Worm (Caenorhabditis elegans) whole organism, early embryonic: ENCODE results near the gene znf-207.

ENCODE experiments used
- B0310.2 ChIP-seq: sonication (generic microtip); optimal IDR thresholded peaks from 2 replicates; lab custom pipeline; 2016; ENCODE audit warnings: mild to moderate bottlenecking, missing genetic modification characterization, missing compliant biosample characterization
- F13C5.2 ChIP-seq: sonication (generic microtip); optimal IDR thresholded peaks from 2 replicates; lab custom pipeline; 2017; ENCODE audit warnings: mild to moderate bottlenecking, missing genetic modification characterization, inconsistent platforms, missing compliant biosample characterization
- aly-1 ChIP-seq: sonication (generic microtip); optimal IDR thresholded peaks from 2 replicates; lab custom pipeline; 2016; ENCODE audit warnings: missing genetic modification characterization, missing compliant biosample characterization
- ama-1 ChIP-seq: fragments of 150-350 bp; optimal IDR thresholded peaks from 2 replicates; lab custom pipeline; 2014
- ceh-13 ChIP-seq: fragments of 200-800 bp; sonication (Bioruptor generic); optimal IDR thresholded peaks from 2 replicates; lab custom pipeline; 2018; ENCODE audit warnings: mild to moderate bottlenecking, missing genetic modification characterization, missing compliant biosample characterization
- ceh-36 ChIP-seq: sonication (generic microtip); optimal IDR thresholded peaks from 2 replicates; lab custom pipeline; 2016; ENCODE audit warnings: missing genetic modification characterization, inconsistent platforms, missing compliant biosample characterization
- ets-7 ChIP-seq: sonication (generic microtip); optimal IDR thresholded peaks from 2 replicates; lab custom pipeline; 2016; ENCODE audit warnings: missing genotype, missing genetic modification characterization, missing compliant biosample characterization
- flt-1 ChIP-seq: fragments of 200-800 bp; sonication (Bioruptor generic); IDR thresholded peaks from 2 replicates; pipeline ENCODE4 v1.3.6; 2022; ENCODE audit warnings: missing genetic modification characterization, missing compliant biosample characterization
- hmbx-1 ChIP-seq: sonication (generic microtip); optimal IDR thresholded peaks from 2 replicates; lab custom pipeline; 2016; ENCODE audit warnings: mild to moderate bottlenecking, missing genetic modification characterization, missing compliant biosample characterization
- hmg-4 ChIP-seq: fragments of 200-800 bp; sonication (Bioruptor generic); optimal IDR thresholded peaks from 2 replicates; lab custom pipeline; 2018; ENCODE audit warnings: mild to moderate bottlenecking, missing genetic modification characterization, missing compliant biosample characterization
- hnd-1 ChIP-seq: sonication (generic microtip); optimal IDR thresholded peaks from 2 replicates; lab custom pipeline; 2016; ENCODE audit warnings: missing genetic modification characterization, missing compliant biosample characterization
- pes-1 ChIP-seq: fragments of 200-800 bp; sonication (Bioruptor generic); IDR thresholded peaks from 2 replicates; pipeline ENCODE4 v1.3.6; 2022; ENCODE audit warnings: missing genetic modification reagents, missing genetic modification characterization, missing compliant biosample characterization
- scrt-1 ChIP-seq: fragments of 200-800 bp; sonication (Bioruptor generic); IDR thresholded peaks from 2 replicates; pipeline ENCODE4 v1.3.6; 2022; ENCODE audit warnings: missing genetic modification characterization, missing compliant biosample characterization
- sea-1 ChIP-seq: fragments of 200-800 bp; sonication (Bioruptor generic); conservative IDR thresholded peaks from 2 replicates; pipeline ENCODE4 v1.3.6; 2022; ENCODE audit warnings: missing genetic modification characterization, missing compliant biosample characterization
- tbx-11 ChIP-seq: fragments of 200-800 bp; sonication (Bioruptor generic); IDR thresholded peaks from 2 replicates; pipeline ENCODE4 v1.3.6; 2022; ENCODE audit warnings: missing genetic modification characterization, missing compliant biosample characterization
- tbx-37 ChIP-seq: fragments of 200-800 bp; sonication (Bioruptor generic); conservative IDR thresholded peaks from 2 replicates; pipeline ENCODE4 v1.3.6; 2022; ENCODE audit warnings: missing genetic modification reagents, missing genetic modification characterization, missing compliant biosample characterization
- tra-4 ChIP-seq: sonication (generic microtip); optimal IDR thresholded peaks from 2 replicates; lab custom pipeline; 2017; ENCODE audit warnings: missing genetic modification characterization, missing compliant biosample characterization

znf-207 gene

ce11 chrIV:11316640-11317039 is 5.9 kb downstream of the znf-207 start:
- no peak for TF ChIP-seq ceh-13 (GFP tag; lab: Kevin White, UChicago)
- TF ChIP-seq B0310.2 (tag; lab: Kevin White, UChicago) = no peak
- no peak for TF ChIP-seq aly-1 (tag; lab: Kevin White, UChicago)
- no peak for TF ChIP-seq pes-1 (GFP tag; lab: Robert Waterston, UW)
- TF ChIP-seq hmg-4 (GFP tag; lab: Kevin White, UChicago) = no peak
- TF ChIP-seq sea-1 (GFP tag; lab: Robert Waterston, UW) = no peak
- no peak for TF ChIP-seq tra-4 (tag; lab: Kevin White, UChicago)
- TF ChIP-seq flt-1 (GFP tag; lab: Robert Waterston, UW) = no peak
- TF ChIP-seq ceh-36 (tag; lab: Kevin White, UChicago) = no peak
- TF ChIP-seq ama-1 = no peak

ce11 chrIV:11317119-11317518 is 6.3 kb downstream of the znf-207 start, which contains the start of gene gspd-1:
Gene gspd-1 (plus strand): TSS chrIV:11317419.
- no peak for TF ChIP-seq F13C5.2 (tag; lab: Kevin White, UChicago)
- no peak for TF ChIP-seq flt-1 (GFP tag; lab: Robert Waterston, UW)
- TF ChIP-seq tbx-37 (GFP tag; lab: Robert Waterston, UW) = no peak
- TF ChIP-seq hnd-1 = no peak
- no peak for TF ChIP-seq aly-1 (tag; lab: Kevin White, UChicago)
- TF ChIP-seq hmbx-1 (tag; lab: Kevin White, UChicago) = no peak
- TF ChIP-seq B0310.2 (tag; lab: Kevin White, UChicago) = no peak
- TF ChIP-seq tra-4 (tag; lab: Kevin White, UChicago) = no peak
- no peak for TF ChIP-seq ceh-13 (GFP tag; lab: Kevin White, UChicago)
- TF ChIP-seq ets-7 = no peak
- TF ChIP-seq ceh-36 (tag; lab: Kevin White, UChicago) = no peak

ce11 chrIV:11319884-11320362 is 9.2 kb downstream of the znf-207 start, which contains the start of gene B0035.18:
Gene B0035.18 (plus strand): TSS chrIV:11320312.
- TF ChIP-seq tbx-11 (no peak), ceh-36 (tag; lab: Kevin White, UChicago) (no peak), B0310.2 (tag; lab: Kevin White, UChicago) (no peak), hmg-4 (GFP tag; lab: Kevin White, UChicago) (no peak), pes-1 (GFP tag; lab: Robert Waterston, UW) (no peak), ama-1 (no peak), hnd-1 (no peak), hmbx-1 (tag; lab: Kevin White, UChicago) (no peak)

ce11 chrIV:11320500-11320899 is 9.7 kb downstream of the znf-207 start, which contains the start of gene edg-1:
Gene edg-1 (plus strand): TSS chrIV:11320800.
- TF ChIP-seq B0310.2 (tag; lab: Kevin White, UChicago) (no peak), pes-1 (GFP tag; lab: Robert Waterston, UW) (no peak), ceh-13 (GFP tag; lab: Kevin White, UChicago) (no peak), flt-1 (GFP tag; lab: Robert Waterston, UW) (no peak), ets-7 (no peak), ama-1 (no peak), hnd-1 (no peak), scrt-1 (GFP tag; lab: Robert Waterston, UW) (no peak), aly-1 (tag; lab: Kevin White, UChicago) (no peak), tbx-11 (no peak), sea-1 (GFP tag; lab: Robert Waterston, UW) (no peak), tra-4 (tag; lab: Kevin White, UChicago) (no peak), hmbx-1 (tag; lab: Kevin White, UChicago) (no peak), F13C5.2 (tag; lab: Kevin White, UChicago) (no peak), hmg-4 (GFP tag; lab: Kevin White, UChicago) (no peak), tbx-37 (GFP tag; lab: Robert Waterston, UW) (no peak)

ce11 chrIV:11323666-11324065 is 12.9 kb downstream of the znf-207 start:
- TF ChIP-seq pes-1 (GFP tag; lab: Robert Waterston, UW) (peak; percentile 42; the same call in 1 of the 2 replicates), ceh-13 (GFP tag; lab: Kevin White, UChicago) (no peak), hmg-4 (GFP tag; lab: Kevin White, UChicago) (no peak)

- peak; percentile 11; the same call in 1 of the 2 replicates for TF ChIP-seq flt-1 (GFP tag; lab: Robert Waterston, UW)
Measured at ce11 chrIV:11324741-11325140, 14.0 kb downstream of the znf-207 start, which contains the start of gene his-48. Gene his-48 (plus strand): TSS chrIV:11324745.

- TF ChIP-seq aly-1 (tag; lab: Kevin White, UChicago) (no peak), hmg-4 (GFP tag; lab: Kevin White, UChicago) (no peak), ama-1 (no peak), ceh-36 (tag; lab: Kevin White, UChicago) (no peak), hnd-1 (no peak), tra-4 (tag; lab: Kevin White, UChicago) (no peak), B0310.2 (tag; lab: Kevin White, UChicago) (no peak), ceh-13 (GFP tag; lab: Kevin White, UChicago) (no peak), hmbx-1 (tag; lab: Kevin White, UChicago) (no peak)
Measured at ce11 chrIV:11326939-11327565, 16.3 kb downstream of the znf-207 start, which contains the start of gene B0035.21. Gene B0035.21 (plus strand): TSS chrIV:11327260.

- no peak for TF ChIP-seq hmbx-1 (tag; lab: Kevin White, UChicago)
- no peak for TF ChIP-seq tbx-37 (GFP tag; lab: Robert Waterston, UW)
- no peak for TF ChIP-seq ama-1
- no peak for TF ChIP-seq pes-1 (GFP tag; lab: Robert Waterston, UW)
- TF ChIP-seq B0310.2 (tag; lab: Kevin White, UChicago) = no peak
- no peak for TF ChIP-seq ceh-36 (tag; lab: Kevin White, UChicago)
- no peak for TF ChIP-seq tra-4 (tag; lab: Kevin White, UChicago)
- no peak for TF ChIP-seq ets-7
Measured at ce11 chrIV:11329269-11329668, 18.5 kb downstream of the znf-207 start, which contains the start of gene leo-1. Gene leo-1 (minus strand): TSS chrIV:11329369.
